Fruit fly (Drosophila melanogaster): ENCODE results near the gene CG13807.

Gene CG13807

DNA sequence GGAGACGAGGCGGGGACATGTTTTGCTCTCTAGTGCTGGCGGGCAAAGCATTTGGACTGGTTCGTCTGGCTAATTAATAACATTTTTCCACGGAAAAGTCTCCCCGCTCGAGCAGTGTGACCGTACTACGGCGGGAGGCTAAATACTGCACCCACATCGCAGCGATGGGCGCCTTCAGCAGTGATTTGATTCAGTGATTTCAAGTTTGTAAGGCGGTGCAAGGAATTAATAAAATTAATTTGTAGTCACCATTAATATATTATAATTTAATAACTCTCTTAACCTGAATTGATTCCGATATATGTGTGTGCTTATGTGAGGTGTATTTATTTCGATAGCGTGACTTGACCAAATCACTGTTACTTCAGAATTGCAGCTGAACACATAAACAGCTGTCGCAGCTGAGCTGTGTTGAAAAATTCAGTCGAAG is at the start of gene CG13807, which contains the start of gene oxt:
CG13807 (plus strand) TSS at position 405 of the 430 bp plus-strand sequence.
oxt (minus strand) TSS at position 150 of the 430 bp plus-strand sequence.
- TF ChIP-seq CG11617 (GFP tag; optimal IDR thresholded peaks at IDR 0.05): peak; percentile 89
- TF ChIP-seq CG5204 (GFP tag; optimal IDR thresholded peaks at IDR 0.05): peak; percentile 77
- TF ChIP-seq cic (GFP tag; optimal IDR thresholded peaks at IDR 0.05): peak; percentile 17
- TF ChIP-seq Crg-1 (GFP tag; optimal IDR thresholded peaks at IDR 0.05): peak; percentile 79
- TF ChIP-seq kay (GFP tag; ENCODE audit: borderline replicate concordance): no peak
- peak; percentile 80 for TF ChIP-seq CG1620 (GFP tag; optimal IDR thresholded peaks at IDR 0.05)
- TF ChIP-seq tj (GFP tag; optimal IDR thresholded peaks at IDR 0.05): peak; percentile 70
- peak; percentile 62 for TF ChIP-seq ovo (GFP tag; optimal IDR thresholded peaks at IDR 0.05)
- TF ChIP-seq CG14711 (tag; optimal IDR thresholded peaks at IDR 0.05): peak; percentile 79
- TF ChIP-seq Hr96 (GFP tag; optimal IDR thresholded peaks at IDR 0.05): peak; percentile 72
- no peak for TF ChIP-seq Clk (GFP tag; optimal IDR thresholded peaks at IDR 0.05)
- TF ChIP-seq CG7101 (tag; optimal IDR thresholded peaks at IDR 0.05): peak; percentile 90
- peak; percentile 78 for TF ChIP-seq CG33017 (tag; optimal IDR thresholded peaks at IDR 0.05)
- peak; percentile 71 for TF ChIP-seq pad (GFP tag; optimal IDR thresholded peaks at IDR 0.05)
- TF ChIP-seq CG7045 (GFP tag; optimal IDR thresholded peaks at IDR 0.05): peak; percentile 86
- peak; percentile 72 for TF ChIP-seq CG12768 (GFP tag; optimal IDR thresholded peaks at IDR 0.05)
- no peak for TF ChIP-seq cnc (optimal IDR thresholded peaks at IDR 0.05)
- TF ChIP-seq toe (GFP tag; optimal IDR thresholded peaks at IDR 0.05): peak; percentile 72
- TF ChIP-seq Mnt (GFP tag; optimal IDR thresholded peaks at IDR 0.05): peak; percentile 78
- TF ChIP-seq bab1 (GFP tag; optimal IDR thresholded peaks at IDR 0.05): peak; percentile 96

DNA sequence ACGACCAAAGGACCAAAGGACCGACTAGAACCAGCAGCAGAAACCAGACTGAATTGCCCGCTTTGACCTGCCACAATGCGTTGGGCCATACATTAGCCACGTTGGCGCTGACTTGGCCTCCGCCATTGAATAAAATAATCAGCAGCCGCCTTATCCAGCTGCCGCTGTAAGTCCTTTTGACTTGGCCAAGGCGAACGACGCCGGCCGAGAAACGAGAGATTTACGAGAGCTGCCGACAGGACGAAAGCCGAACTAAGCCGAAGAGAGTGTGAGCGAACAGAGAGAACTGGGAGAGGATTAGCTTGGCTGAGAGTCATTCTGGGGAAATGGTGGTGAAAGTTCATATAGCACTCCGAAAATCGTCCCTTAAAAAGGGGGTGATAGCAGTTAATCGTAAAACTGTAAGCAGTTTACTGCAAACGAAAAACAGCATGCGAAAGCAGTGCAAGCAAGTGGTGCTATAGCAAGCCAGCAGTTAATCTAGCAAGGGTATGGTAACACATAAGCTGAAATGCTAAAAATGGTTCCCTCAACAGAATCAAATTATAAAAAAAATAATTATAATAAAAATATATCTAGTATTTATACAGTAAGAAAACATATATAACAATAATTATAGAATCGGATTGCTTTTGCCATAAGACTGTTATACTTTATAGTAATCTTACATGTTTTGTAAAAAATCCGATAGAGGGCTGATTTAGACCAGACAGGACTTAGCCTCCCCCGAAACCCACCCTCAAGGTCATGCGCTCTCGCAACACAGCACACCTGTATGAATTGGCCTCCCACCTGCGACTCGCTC is 34.1 kb upstream of the CG13807 start:
- TF ChIP-seq cnc (optimal IDR thresholded peaks at IDR 0.05) (no peak), pad (GFP tag; optimal IDR thresholded peaks at IDR 0.05) (peak; percentile 97)

DNA sequence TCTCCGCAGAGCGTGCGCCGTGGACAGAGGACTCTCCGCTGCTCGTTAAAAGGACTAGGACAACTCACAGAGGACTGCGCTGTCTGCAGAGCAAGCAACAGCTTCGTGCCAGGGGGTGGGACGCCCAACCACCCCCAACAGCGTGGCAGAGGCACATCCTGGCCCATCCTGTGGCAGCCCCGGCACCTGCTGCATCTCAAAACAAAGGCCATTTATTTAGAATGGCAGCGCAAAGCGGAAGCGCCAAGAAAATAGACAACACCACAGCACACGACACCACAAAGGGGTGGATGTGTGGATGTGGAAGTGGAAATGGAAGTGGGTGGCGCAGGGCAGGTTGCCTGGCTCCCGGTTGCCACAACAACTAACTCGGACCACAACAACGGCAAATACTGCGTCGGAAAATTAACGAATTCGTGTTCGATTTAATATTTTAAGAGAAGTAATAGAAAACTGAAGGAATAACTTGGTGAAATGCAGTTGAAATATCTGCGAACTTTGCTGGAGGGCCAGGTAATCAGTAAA is 33.5 kb upstream of the CG13807 start, which contains the start of gene Oseg2:
Oseg2 (plus strand) TSS at position 475 of the 525 bp plus-strand sequence.
- TF ChIP-seq Crg-1 (GFP tag; optimal IDR thresholded peaks at IDR 0.05): no peak
- TF ChIP-seq tj (GFP tag; optimal IDR thresholded peaks at IDR 0.05): no peak
- no peak for TF ChIP-seq CG33017 (tag; optimal IDR thresholded peaks at IDR 0.05)

DNA sequence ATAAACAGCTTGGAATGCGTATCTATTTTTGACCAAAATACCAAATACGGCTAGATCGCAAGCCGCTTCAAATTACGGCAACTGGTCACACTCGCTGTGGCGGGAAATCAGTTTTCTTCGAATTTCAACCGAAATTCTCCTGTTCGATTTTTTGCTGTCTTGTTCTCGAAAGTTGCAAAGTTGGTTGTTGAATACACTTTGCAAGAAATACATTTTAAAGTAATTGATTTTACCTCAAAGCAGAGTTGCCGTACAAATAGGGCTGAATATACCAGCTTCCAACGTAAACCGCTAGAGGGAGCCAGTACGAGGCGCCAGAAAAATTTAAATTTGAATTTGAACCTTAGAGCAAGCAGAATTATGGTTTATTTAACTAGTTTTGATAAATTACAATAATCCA is 25.7 kb upstream of the CG13807 start, which contains the start of gene CG9018:
CG9018 (minus strand) TSS at position 43 of the 400 bp plus-strand sequence.
- TF ChIP-seq CG33017 (tag; optimal IDR thresholded peaks at IDR 0.05): no peak
- TF ChIP-seq bab1 (GFP tag; optimal IDR thresholded peaks at IDR 0.05): peak; percentile 35

DNA sequence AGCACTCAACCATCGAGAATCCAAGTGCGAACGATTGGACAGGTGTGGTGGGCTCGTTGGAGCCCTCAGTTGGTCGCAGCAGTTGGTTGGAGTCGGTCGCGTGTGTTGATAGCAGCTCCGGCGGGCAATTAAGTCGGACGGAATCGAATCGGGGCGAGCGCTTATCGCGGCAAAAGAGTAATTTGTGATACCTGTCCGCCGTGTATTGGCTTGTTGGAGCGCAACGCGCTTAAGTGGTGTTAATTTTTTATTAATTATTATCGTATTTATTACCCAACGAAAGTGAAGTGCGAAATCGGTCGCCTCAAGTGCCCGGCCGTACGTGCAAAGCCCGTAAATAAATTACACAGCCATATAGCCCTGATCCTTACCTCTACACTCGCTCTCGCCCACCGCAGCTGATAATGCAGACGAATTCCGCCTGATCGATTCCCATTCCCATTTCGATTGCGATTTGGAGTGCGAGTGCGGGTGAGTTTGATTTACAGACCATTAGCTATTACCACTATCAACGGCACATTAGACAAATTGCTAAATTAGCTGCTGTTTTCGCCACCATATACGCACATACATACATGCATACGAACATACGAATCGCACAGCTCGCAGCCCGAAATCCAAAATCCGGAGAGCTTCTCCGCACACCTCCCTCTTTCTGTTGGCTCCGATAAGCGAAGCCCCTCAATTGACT is 25.0 kb upstream of the CG13807 start, which contains the start of gene ACXD:
ACXD (plus strand) TSS at position 66 of the 691 bp plus-strand sequence.
- TF ChIP-seq Crg-1 (GFP tag; optimal IDR thresholded peaks at IDR 0.05): no peak
- no peak for TF ChIP-seq CG7045 (GFP tag; optimal IDR thresholded peaks at IDR 0.05)
- TF ChIP-seq kay (GFP tag; ENCODE audit: borderline replicate concordance): no peak
- TF ChIP-seq Mnt (GFP tag; optimal IDR thresholded peaks at IDR 0.05): no peak
- TF ChIP-seq cic (GFP tag; optimal IDR thresholded peaks at IDR 0.05): peak; percentile 33
- no peak for TF ChIP-seq CG5204 (GFP tag; optimal IDR thresholded peaks at IDR 0.05)

DNA sequence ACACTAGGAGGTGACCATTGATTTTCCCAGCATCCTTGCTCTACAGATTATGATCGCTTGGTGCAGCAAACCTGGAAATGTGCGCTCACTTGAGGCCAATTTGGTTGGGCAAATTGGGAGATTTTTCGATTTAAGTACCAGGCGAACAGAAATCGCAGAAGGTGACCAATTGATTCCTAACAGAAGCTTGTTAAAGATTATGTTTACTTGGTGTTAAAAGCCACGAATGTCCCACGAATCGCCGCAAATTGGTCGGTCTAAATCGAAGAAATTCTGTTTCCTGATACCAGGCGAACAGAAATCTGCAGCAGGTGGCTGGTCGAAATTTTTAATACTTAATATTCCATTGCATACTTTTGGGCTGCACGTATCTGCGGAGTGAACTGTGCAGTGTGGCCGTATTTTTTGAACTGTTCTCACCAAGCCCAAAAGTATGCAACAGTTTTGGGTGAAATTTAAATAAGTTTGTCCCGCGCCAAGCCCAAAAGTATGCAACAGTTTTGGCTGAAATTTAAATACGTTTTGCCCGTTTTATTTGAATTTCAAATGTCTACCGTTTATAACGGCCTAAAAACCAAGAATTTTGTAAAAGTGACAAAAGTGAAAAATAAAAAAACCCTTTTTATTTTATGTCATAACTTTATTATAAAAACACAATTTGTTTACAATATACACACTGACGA is 18.7 kb upstream of the CG13807 start, which contains the start of gene CG32301:
CG32301 (plus strand) TSS at position 633 of the 683 bp plus-strand sequence.
- TF ChIP-seq bab1 (GFP tag; optimal IDR thresholded peaks at IDR 0.05): peak; percentile 71
- no peak for TF ChIP-seq CG5204 (GFP tag; optimal IDR thresholded peaks at IDR 0.05)

DNA sequence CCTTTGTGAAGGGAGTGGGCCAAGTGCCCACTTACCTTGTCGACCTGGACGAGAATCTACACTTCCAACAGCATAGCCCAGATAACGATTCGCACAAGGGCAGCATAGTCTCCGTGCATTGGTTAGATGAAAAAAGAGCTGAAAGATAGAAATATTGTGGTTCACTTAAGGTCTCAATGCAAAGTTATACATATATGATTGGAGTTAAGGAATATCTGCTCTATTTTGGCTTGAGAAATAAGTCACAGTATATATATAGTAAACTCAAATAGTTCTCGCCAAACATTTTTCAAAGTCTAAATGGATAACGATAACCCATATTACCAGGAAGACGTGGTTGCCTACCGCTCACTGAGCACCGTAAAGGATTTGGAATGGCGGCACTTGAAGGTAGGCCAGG is 14.4 kb upstream of the CG13807 start, which contains the start of gene CG32305:
CG32305 (plus strand) TSS at position 301 of the 400 bp plus-strand sequence.
- TF ChIP-seq cic (GFP tag; optimal IDR thresholded peaks at IDR 0.05) (no peak), CG33017 (tag; optimal IDR thresholded peaks at IDR 0.05) (no peak)
